Fruit fly (Drosophila melanogaster) whole organism, embryonic: Measurements from ENCODE around the gene Ubi-p5E.
A peak's percentile ranks its signal among the peaks of the same experiment; 100 is the strongest.

Experiments
- Ada2b ChIP-seq: fragments of 200-800 bp; sonication (Bioruptor generic); IDR thresholded peaks from 2 replicates; pipeline ENCODE4 v1.3.6; 2022; ENCODE audit warnings: missing biosample characterization, missing genetic modification characterization
- B-H1 ChIP-seq: fragments of 200-800 bp; sonication (Bioruptor generic); IDR thresholded peaks from 3 replicates; pipeline ENCODE4 v1.3.6; 2022; ENCODE audit warnings: missing biosample characterization, missing genetic modification characterization
- Bteb2 ChIP-seq: fragments of 200-800 bp; sonication (Bioruptor generic); optimal IDR thresholded peaks from 2 replicates; lab custom pipeline; 2016; ENCODE audit warnings: missing biosample characterization, missing genetic modification characterization
- C15 ChIP-seq: fragments of 200-800 bp; sonication (Bioruptor generic); IDR thresholded peaks from 3 replicates; pipeline ENCODE4 v1.3.6; 2022; ENCODE audit warnings: missing biosample characterization, missing genetic modification characterization
- CG10209 ChIP-seq: fragments of 200-800 bp; sonication (Bioruptor generic); optimal IDR thresholded peaks from 3 replicates; lab custom pipeline; 2017; ENCODE audit warnings: missing biosample characterization, mild to moderate bottlenecking, missing genetic modification characterization, missing genetic modification reagents
- CG10274 ChIP-seq: fragments of 200-800 bp; sonication (Bioruptor generic); optimal IDR thresholded peaks from 3 replicates; lab custom pipeline; 2017; ENCODE audit warnings: missing biosample characterization, mild to moderate bottlenecking, missing genetic modification characterization
- CG11723 ChIP-seq: fragments of 200-800 bp; sonication (Bioruptor generic); optimal IDR thresholded peaks from 2 replicates; lab custom pipeline; 2017; ENCODE audit warnings: missing biosample characterization, mild to moderate bottlenecking, missing genetic modification characterization
- CG12071 ChIP-seq: fragments of 200-800 bp; sonication (Bioruptor generic); optimal IDR thresholded peaks from 3 replicates; lab custom pipeline; 2018; ENCODE audit warnings: missing biosample characterization, mild to moderate bottlenecking, missing genetic modification characterization
- CG13123 ChIP-seq: fragments of 200-800 bp; sonication (Bioruptor generic); optimal IDR thresholded peaks from 2 replicates; lab custom pipeline; 2016; ENCODE audit warnings: missing biosample characterization, missing genetic modification characterization
- CG13296 ChIP-seq: fragments of 200-800 bp; sonication (Bioruptor generic); optimal IDR thresholded peaks from 3 replicates; lab custom pipeline; 2018; ENCODE audit warnings: missing biosample characterization, mild to moderate bottlenecking, missing genetic modification characterization
- CG13424 ChIP-seq: fragments of 200-800 bp; sonication (Bioruptor generic); optimal IDR thresholded peaks from 2 replicates; lab custom pipeline; 2019; ENCODE audit warnings: missing biosample characterization, mild to moderate bottlenecking, missing genetic modification characterization, moderate library complexity
- CG14860 ChIP-seq: fragments of 200-800 bp; sonication (Bioruptor generic); IDR thresholded peaks from 3 replicates; pipeline ENCODE4 v1.3.6; 2022; ENCODE audit warnings: missing biosample characterization, missing genetic modification characterization; ENCODE audit not compliant: partially characterized antibody
- CG17568 ChIP-seq: fragments of 200-800 bp; sonication (Bioruptor generic); optimal IDR thresholded peaks from 2 replicates; lab custom pipeline; 2018; ENCODE audit warnings: missing biosample characterization, mild to moderate bottlenecking, missing genetic modification characterization, moderate library complexity
- CG31224 ChIP-seq: fragments of 200-800 bp; sonication (Bioruptor generic); IDR thresholded peaks from 2 replicates; pipeline ENCODE4 v1.3.6; 2022; ENCODE audit warnings: missing biosample characterization, missing genetic modification characterization
- CG34224 ChIP-seq: fragments of 200-800 bp; sonication (Bioruptor generic); IDR thresholded peaks from 3 replicates; pipeline ENCODE4 v1.3.6; 2022; ENCODE audit warnings: missing biosample characterization, missing genetic modification characterization; ENCODE audit not compliant: partially characterized antibody
- CG34376 ChIP-seq: fragments of 200-800 bp; sonication (Bioruptor generic); optimal IDR thresholded peaks from 2 replicates; lab custom pipeline; 2018; ENCODE audit warnings: missing biosample characterization, mild to moderate bottlenecking, missing genetic modification characterization
- CG3726 ChIP-seq: fragments of 200-800 bp; sonication (Bioruptor generic); IDR thresholded peaks from 3 replicates; pipeline ENCODE4, ENCODE4 v1.3.6; 2022; ENCODE audit warnings: missing biosample characterization, missing genetic modification characterization
- CG3847 ChIP-seq: fragments of 200-800 bp; sonication (Bioruptor generic); IDR thresholded peaks from 2 replicates; pipeline ENCODE4 v1.3.6; 2022; ENCODE audit warnings: missing biosample characterization, missing genetic modification characterization
- CG4328 ChIP-seq: fragments of 200-800 bp; sonication (Bioruptor generic); optimal IDR thresholded peaks from 3 replicates; lab custom pipeline; 2017; ENCODE audit warnings: missing biosample characterization, missing genetic modification reagents, missing genetic modification characterization
- CG4854 ChIP-seq: fragments of 200-800 bp; sonication (Bioruptor generic); optimal IDR thresholded peaks from 2 replicates; lab custom pipeline; 2016; ENCODE audit warnings: missing biosample characterization, missing genetic modification characterization, inconsistent platforms
- CG6175 ChIP-seq: fragments of 200-800 bp; sonication (Bioruptor generic); IDR thresholded peaks from 3 replicates; pipeline ENCODE4 v1.3.6; 2022; ENCODE audit warnings: missing biosample characterization, missing genetic modification characterization
- CG6254 ChIP-seq: fragments of 200-800 bp; sonication (Bioruptor generic); optimal IDR thresholded peaks from 3 replicates; lab custom pipeline; 2017; ENCODE audit warnings: mild to moderate bottlenecking, missing biosample characterization, missing genetic modification reagents, missing genetic modification characterization
- CG7928 ChIP-seq: fragments of 200-800 bp; sonication (Bioruptor generic); optimal IDR thresholded peaks from 2 replicates; lab custom pipeline; 2017; ENCODE audit warnings: missing biosample characterization, mild to moderate bottlenecking, missing genetic modification characterization
- Dbx ChIP-seq: fragments of 200-800 bp; sonication (Bioruptor generic); IDR thresholded peaks from 3 replicates; pipeline ENCODE4 v1.3.6; 2022; ENCODE audit warnings: missing biosample characterization, missing genetic modification characterization
- Doc3 ChIP-seq: fragments of 200-800 bp; sonication (Bioruptor generic); IDR thresholded peaks from 3 replicates; pipeline ENCODE4 v1.3.6; 2022; ENCODE audit warnings: missing biosample characterization, missing genetic modification characterization; ENCODE audit not compliant: partially characterized antibody
- Eip74EF ChIP-seq, 2 experiments: fragments of 200-800 bp in 1 of 2; fragments of >200 bp in 1 of 2; sonication (Bioruptor generic) in 1 of 2; optimal IDR thresholded peaks; 2 replicates each; lab custom pipeline; 2017 to 2019; ENCODE audit warnings: missing biosample characterization in 2 of 2, missing genetic modification characterization in 2 of 2, mild to moderate bottlenecking in 1 of 2, moderate library complexity in 1 of 2
- H15 ChIP-seq: fragments of 200-800 bp; sonication (Bioruptor generic); IDR thresholded peaks from 3 replicates; pipeline ENCODE4 v1.3.6; 2022; ENCODE audit warnings: missing biosample characterization, missing genetic modification characterization
- H2.0 ChIP-seq: fragments of 200-800 bp; sonication (Bioruptor generic); IDR thresholded peaks from 2 replicates; pipeline ENCODE4 v1.3.6; 2022; ENCODE audit warnings: missing biosample characterization, missing genetic modification characterization
- HLH54F ChIP-seq: fragments of 200-800 bp; sonication (Bioruptor generic); optimal IDR thresholded peaks from 3 replicates; lab custom pipeline; 2016; ENCODE audit warnings: missing biosample characterization, missing genetic modification characterization
- Hsf ChIP-seq: fragments of 200-800 bp; sonication (Bioruptor generic); optimal IDR thresholded peaks from 3 replicates; lab custom pipeline; 2016; ENCODE audit warnings: missing biosample characterization, missing genetic modification characterization
- MESR4 ChIP-seq: fragments of 200-800 bp; sonication (Bioruptor generic); optimal IDR thresholded peaks from 2 replicates; lab custom pipeline; 2018; ENCODE audit warnings: missing biosample characterization, mild to moderate bottlenecking, missing genetic modification characterization, moderate library complexity
- Med ChIP-seq: fragments of 200-800 bp; sonication (Bioruptor generic); peaks from one replicate; lab custom pipeline; 2016; ENCODE audit warnings: missing biosample characterization, missing genetic modification characterization, mild to moderate bottlenecking, inconsistent platforms, moderate library complexity
- NfI ChIP-seq: fragments of 200-800 bp; sonication (Bioruptor generic); optimal IDR thresholded peaks from 3 replicates; lab custom pipeline; 2018; ENCODE audit warnings: missing biosample characterization, mild to moderate bottlenecking, missing genetic modification characterization, moderate library complexity
- Opbp ChIP-seq: fragments of 200-800 bp; sonication (Bioruptor generic); IDR thresholded peaks from 3 replicates; pipeline ENCODE4 v1.3.6; 2022; ENCODE audit warnings: missing biosample characterization, missing genetic modification characterization; ENCODE audit not compliant: partially characterized antibody
- Sin3A ChIP-seq: fragments of >200 bp; optimal IDR thresholded peaks from 2 replicates; lab custom pipeline; 2018
- Sry-δ ChIP-seq: fragments of 200-800 bp; sonication (Bioruptor generic); optimal IDR thresholded peaks from 2 replicates; lab custom pipeline; 2016; ENCODE audit warnings: missing biosample characterization, missing genetic modification characterization
- Taf1 ChIP-seq: fragments of 200-800 bp; sonication (Bioruptor generic); IDR thresholded peaks from 2 replicates; pipeline ENCODE4 v1.3.6; 2022; ENCODE audit warnings: missing biosample characterization, missing genetic modification characterization
- caup ChIP-seq: fragments of 200-800 bp; sonication (Bioruptor generic); optimal IDR thresholded peaks from 3 replicates; lab custom pipeline; 2017; ENCODE audit warnings: missing biosample characterization, mild to moderate bottlenecking, missing genetic modification characterization, moderate library complexity; ENCODE audit not compliant: severe bottlenecking
- eve ChIP-seq, 2 experiments: fragments of >200 bp; optimal IDR thresholded peaks; 2 replicates each; lab custom pipeline; 2017; ENCODE audit warnings: missing biosample characterization in 2 of 2, missing genetic modification characterization in 2 of 2
- ewg ChIP-seq: fragments of 200-800 bp; sonication (Bioruptor generic); optimal IDR thresholded peaks from 3 replicates; lab custom pipeline; 2017; ENCODE audit warnings: mild to moderate bottlenecking, missing biosample characterization, missing genetic modification reagents, missing genetic modification characterization
- eyg ChIP-seq: fragments of 200-800 bp; sonication (Bioruptor generic); optimal IDR thresholded peaks from 3 replicates; lab custom pipeline; 2016; ENCODE audit warnings: missing biosample characterization, missing genetic modification characterization
- fd3F ChIP-seq: fragments of 200-800 bp; sonication (Bioruptor generic); optimal IDR thresholded peaks from 2 replicates; lab custom pipeline; 2018; ENCODE audit warnings: missing biosample characterization, mild to moderate bottlenecking, missing genetic modification characterization, moderate library complexity
- jumu ChIP-seq: fragments of 200-800 bp; sonication (Bioruptor generic); optimal IDR thresholded peaks from 3 replicates; lab custom pipeline; 2016; ENCODE audit warnings: missing biosample characterization, missing genetic modification characterization
- kah ChIP-seq: fragments of 200-800 bp; sonication (Bioruptor generic); optimal IDR thresholded peaks from 2 replicates; lab custom pipeline; 2018; ENCODE audit warnings: missing biosample characterization, mild to moderate bottlenecking, missing genetic modification characterization
- klu ChIP-seq: fragments of 200-800 bp; sonication (Bioruptor generic); IDR thresholded peaks from 2 replicates; pipeline ENCODE4 v1.3.6; 2022; ENCODE audit warnings: missing biosample characterization, missing genetic modification characterization
- lab ChIP-seq: fragments of 200-800 bp; sonication (Bioruptor generic); optimal IDR thresholded peaks from 3 replicates; lab custom pipeline; 2017; ENCODE audit warnings: missing biosample characterization, missing genetic modification characterization, mild to moderate bottlenecking, moderate library complexity, missing genetic modification reagents
- prd ChIP-seq, 3 experiments: fragments of >200 bp in 2 of 3; fragments of 200-800 bp in 1 of 3; sonication (Bioruptor generic) in 1 of 3; optimal IDR thresholded peaks in 2 of 3; IDR thresholded peaks in 1 of 3; 2 replicates in 2 of 3; 3 replicates in 1 of 3; pipeline versions ENCODE4 v1.3.6 to Lab custom; 2017 to 2022; ENCODE audit warnings: missing biosample characterization in 1 of 3, missing genetic modification characterization in 1 of 3
- ranshi ChIP-seq: fragments of 200-800 bp; sonication (Bioruptor generic); IDR thresholded peaks from 2 replicates; pipeline ENCODE4 v1.3.6; 2022; ENCODE audit warnings: missing biosample characterization, missing genetic modification characterization
- tna ChIP-seq: fragments of 200-800 bp; sonication (Bioruptor generic); IDR thresholded peaks from 2 replicates; pipeline ENCODE4 v1.3.6; 2022; ENCODE audit warnings: missing biosample characterization, missing genetic modification characterization; ENCODE audit not compliant: partially characterized antibody
- twi ChIP-seq: fragments of 200-800 bp; optimal IDR thresholded peaks from 2 replicates; lab custom pipeline; 2019; ENCODE audit warnings: missing biosample characterization, mild to moderate bottlenecking, missing genetic modification characterization, moderate library complexity

The Ubi-p5E gene

dm6 chrX:6255414-6255915 is 24.0 kb downstream of the Ubi-p5E start, which contains the start of the genes Rbcn-3A and Spx (continued):
- TF ChIP-seq Opbp (GFP tag; lab: Robert Waterston, UW), result peak; percentile 77
- TF ChIP-seq Hsf, result no peak
- TF ChIP-seq CG4854 (GFP tag; lab: Kevin White, UChicago), result no peak
- peak; percentile 70 for TF ChIP-seq tna
- TF ChIP-seq B-H1, result no peak
- no peak for TF ChIP-seq CG7928 (GFP tag; lab: Kevin White, UChicago)
- TF ChIP-seq CG13296 (GFP tag; lab: Kevin White, UChicago), result peak; percentile 19
- TF ChIP-seq fd3F, result peak; percentile 8
- TF ChIP-seq CG14860, result peak; percentile 89
- no peak for TF ChIP-seq CG10209 (GFP tag; lab: Kevin White, UChicago)
- no peak for TF ChIP-seq eyg (GFP tag; lab: Kevin White, UChicago)
- no peak for TF ChIP-seq CG17568 (GFP tag; lab: Kevin White, UChicago)
- TF ChIP-seq Dbx (GFP tag; lab: Robert Waterston, UW), result no peak
- TF ChIP-seq eve (GFP tag; optimal IDR thresholded peaks at IDR 0.05; lab: Kevin White, UChicago), result no peak
- TF ChIP-seq Sin3A (lab: Kevin White, UChicago), result no peak
- TF ChIP-seq ranshi, result no peak
- no peak for TF ChIP-seq CG11723
- TF ChIP-seq CG3847 (GFP tag; lab: Robert Waterston, UW), result 0 out of 2 replicates have a peak, but pooled peaks have one; percentile 25
- no peak for TF ChIP-seq prd (optimal IDR thresholded peaks at IDR 0.05; lab: Kevin White, UChicago)
- peak; percentile 41; the same call in 1 of the 3 replicates for TF ChIP-seq prd (GFP tag; IDR thresholded peaks at IDR 0.05; lab: Robert Waterston, UW)
- TF ChIP-seq Ada2b (GFP tag; lab: Robert Waterston, UW), result no peak
- TF ChIP-seq kah (GFP tag; lab: Kevin White, UChicago), result no peak
- TF ChIP-seq Med (GFP tag; lab: Kevin White, UChicago), result no peak
- TF ChIP-seq CG3726, result no peak
- TF ChIP-seq MESR4, result no peak
- TF ChIP-seq H2.0 (GFP tag; lab: Robert Waterston, UW), result no peak; the same call in 1 of the 2 replicates
- TF ChIP-seq CG34376, result no peak
- TF ChIP-seq Bteb2 (GFP tag; lab: Kevin White, UChicago), result no peak
- no peak for TF ChIP-seq Taf1 (GFP tag; lab: Robert Waterston, UW)
- no peak for TF ChIP-seq CG6254 (GFP tag; lab: Kevin White, UChicago)
- no peak for TF ChIP-seq klu (GFP tag; lab: Robert Waterston, UW)
- no peak for TF ChIP-seq CG4328 (GFP tag; lab: Kevin White, UChicago)
- TF ChIP-seq HLH54F (GFP tag; lab: Kevin White, UChicago), result no peak
- peak; percentile 55 for TF ChIP-seq CG13424 (tag; lab: Kevin White, UChicago)
- TF ChIP-seq caup (GFP tag; lab: Kevin White, UChicago), result no peak
- TF ChIP-seq C15 (GFP tag; lab: Robert Waterston, UW), result no peak
- no peak for TF ChIP-seq CG31224 (GFP tag; lab: Robert Waterston, UW)
- TF ChIP-seq CG12071 (GFP tag; lab: Kevin White, UChicago), result no peak
- peak; percentile 48 for TF ChIP-seq NfI (GFP tag; lab: Kevin White, UChicago)
- no peak for TF ChIP-seq Eip74EF (GFP tag; optimal IDR thresholded peaks at IDR 0.05; lab: Kevin White, UChicago)
- TF ChIP-seq twi (tag; lab: Kevin White, UChicago), result peak; percentile 29
- peak; percentile 34 for TF ChIP-seq lab (GFP tag; lab: Kevin White, UChicago)
- no peak for TF ChIP-seq CG6175 (GFP tag; lab: Robert Waterston, UW)
- peak; percentile 89 for TF ChIP-seq Doc3
- TF ChIP-seq CG10274, result no peak
- TF ChIP-seq CG34224, result peak; percentile 81
- peak; percentile 81 for TF ChIP-seq Sry-δ (GFP tag; lab: Kevin White, UChicago)
- TF ChIP-seq H15 (GFP tag; lab: Robert Waterston, UW), result no peak
- TF ChIP-seq jumu (GFP tag; lab: Kevin White, UChicago), result no peak
- TF ChIP-seq CG13123 (GFP tag; lab: Kevin White, UChicago), result no peak
- no peak for TF ChIP-seq ewg (GFP tag; lab: Kevin White, UChicago)
